Worm (Caenorhabditis elegans) whole organism, L3 larva: ENCODE data around the gene F02D10.2.

Experiments used
- R02D3.7 ChIP-seq: fragments of 150-350 bp; optimal IDR thresholded peaks from 2 replicates; lab custom pipeline; 2014; ENCODE audit warnings: missing biosample characterization, missing genetic modification characterization
- aly-2 ChIP-seq: fragments of 150-350 bp; optimal IDR thresholded peaks from 2 replicates; lab custom pipeline; 2014; ENCODE audit warnings: missing biosample characterization, missing genetic modification characterization
- ama-1 ChIP-seq: fragments of 150-350 bp; optimal IDR thresholded peaks from 2 replicates; lab custom pipeline; 2018
- ceh-82 ChIP-seq: fragments of 150-350 bp; optimal IDR thresholded peaks from 2 replicates; lab custom pipeline; 2014; ENCODE audit warnings: missing biosample characterization, missing genetic modification characterization
- ceh-9 ChIP-seq: sonication (generic microtip); optimal IDR thresholded peaks from 2 replicates; lab custom pipeline; 2018; ENCODE audit warnings: missing biosample characterization, missing genetic modification characterization
- daf-12 ChIP-seq: fragments of 150-350 bp; optimal IDR thresholded peaks from 2 replicates; lab custom pipeline; 2014; ENCODE audit warnings: missing biosample characterization, missing genetic modification reagents, missing genetic modification characterization
- elt-1 ChIP-seq: fragments of 150-350 bp; optimal IDR thresholded peaks from 2 replicates; lab custom pipeline; 2014; ENCODE audit warnings: missing biosample characterization, missing genetic modification characterization
- elt-2 ChIP-seq: sonication (generic microtip); optimal IDR thresholded peaks from 2 replicates; lab custom pipeline; 2016; ENCODE audit warnings: missing genetic modification reagents, mild to moderate bottlenecking, missing genetic modification characterization, missing compliant biosample characterization
- elt-3 ChIP-seq, 3 experiments: fragments of 150-350 bp in 1 of 3; sonication (generic microtip) in 2 of 3; optimal IDR thresholded peaks; 2 replicates in 2 of 3; 4 replicates in 1 of 3; lab custom pipeline; 2014 to 2017; ENCODE audit warnings: missing biosample characterization in 3 of 3, missing genetic modification characterization in 3 of 3
- fkh-10 ChIP-seq: sonication (generic microtip); optimal IDR thresholded peaks from 2 replicates; lab custom pipeline; 2017; ENCODE audit warnings: missing biosample characterization, missing genetic modification reagents, missing genetic modification characterization
- fos-1 ChIP-seq: fragments of 150-350 bp; optimal IDR thresholded peaks from 2 replicates; lab custom pipeline; 2014; ENCODE audit warnings: missing biosample characterization, missing genetic modification characterization
- hmg-11 ChIP-seq: sonication (generic microtip); optimal IDR thresholded peaks from 2 replicates; lab custom pipeline; 2016; ENCODE audit warnings: missing genetic modification characterization, missing compliant biosample characterization
- jun-1 ChIP-seq: fragments of 150-350 bp; optimal IDR thresholded peaks from 2 replicates; lab custom pipeline; 2014; ENCODE audit warnings: missing biosample characterization, missing genetic modification reagents, missing genetic modification characterization
- lin-15B ChIP-seq: fragments of 150-350 bp; optimal IDR thresholded peaks from 2 replicates; lab custom pipeline; 2014; ENCODE audit warnings: missing biosample characterization, missing genetic modification characterization
- lin-39 ChIP-seq: fragments of 150-350 bp; optimal IDR thresholded peaks from 2 replicates; lab custom pipeline; 2018; ENCODE audit warnings: missing biosample characterization, missing genetic modification reagents, missing genetic modification characterization
- mml-1 ChIP-seq: fragments of 150-350 bp; sonication (generic microtip); optimal IDR thresholded peaks from 3 replicates; lab custom pipeline; 2014; ENCODE audit warnings: missing biosample characterization, missing genetic modification characterization
- nfya-1 ChIP-seq: sonication (generic microtip); optimal IDR thresholded peaks from 2 replicates; lab custom pipeline; 2017; ENCODE audit warnings: missing genetic modification characterization, mild to moderate bottlenecking, missing compliant biosample characterization, antibody characterized with exemption, moderate library complexity; ENCODE audit not compliant: insufficient read depth
- nhr-11 ChIP-seq: fragments of 150-350 bp; optimal IDR thresholded peaks from 2 replicates; lab custom pipeline; 2014; ENCODE audit warnings: missing biosample characterization, missing genetic modification characterization
- nhr-12 ChIP-seq: fragments of 150-350 bp; optimal IDR thresholded peaks from 2 replicates; lab custom pipeline; 2014; ENCODE audit warnings: missing biosample characterization, missing genetic modification characterization
- nhr-237 ChIP-seq: fragments of 150-350 bp; optimal IDR thresholded peaks from 2 replicates; lab custom pipeline; 2014; ENCODE audit warnings: missing biosample characterization, missing genetic modification characterization
- nhr-25 ChIP-seq: sonication (generic microtip); optimal IDR thresholded peaks from 2 replicates; lab custom pipeline; 2017; ENCODE audit warnings: missing biosample characterization, missing genetic modification characterization
- nhr-43 ChIP-seq: sonication (generic microtip); optimal IDR thresholded peaks from 2 replicates; lab custom pipeline; 2016; ENCODE audit warnings: mild to moderate bottlenecking, missing genetic modification characterization, missing compliant biosample characterization; ENCODE audit not compliant: poor library complexity, severe bottlenecking
- nhr-67 ChIP-seq: fragments of 150-350 bp; optimal IDR thresholded peaks from 2 replicates; lab custom pipeline; 2014; ENCODE audit warnings: missing biosample characterization, missing genetic modification characterization
- nhr-76 ChIP-seq: fragments of 150-350 bp; sonication (generic microtip); optimal IDR thresholded peaks from 5 replicates; lab custom pipeline; 2014; ENCODE audit warnings: missing biosample characterization, missing genetic modification characterization
- nhr-77 ChIP-seq: fragments of 150-350 bp; optimal IDR thresholded peaks from 2 replicates; lab custom pipeline; 2014; ENCODE audit warnings: missing biosample characterization, missing genetic modification characterization
- pha-4 ChIP-seq: fragments of 150-350 bp; optimal IDR thresholded peaks from 2 replicates; lab custom pipeline; 2014; ENCODE audit warnings: missing biosample characterization, missing genetic modification reagents, missing genetic modification characterization
- sea-2 ChIP-seq: fragments of 150-350 bp; sonication (generic microtip); optimal IDR thresholded peaks from 4 replicates; lab custom pipeline; 2014; ENCODE audit warnings: missing biosample characterization, missing genetic modification reagents, missing genetic modification characterization
- skn-1 ChIP-seq: fragments of 150-350 bp; optimal IDR thresholded peaks from 2 replicates; lab custom pipeline; 2014; ENCODE audit warnings: missing biosample characterization, missing genetic modification characterization
- snpc-4 ChIP-seq: fragments of 150-350 bp; optimal IDR thresholded peaks from 2 replicates; lab custom pipeline; 2014; ENCODE audit warnings: missing biosample characterization, missing genetic modification characterization
- unc-62 ChIP-seq: fragments of 150-350 bp; sonication (generic microtip); optimal IDR thresholded peaks from 4 replicates; lab custom pipeline; 2014; ENCODE audit warnings: missing biosample characterization, missing genetic modification reagents, missing genetic modification characterization
- zag-1 ChIP-seq: fragments of 150-350 bp; optimal IDR thresholded peaks from 2 replicates; lab custom pipeline; 2014; ENCODE audit warnings: missing biosample characterization, missing genetic modification characterization
- ztf-11 ChIP-seq: fragments of 150-350 bp; optimal IDR thresholded peaks from 2 replicates; lab custom pipeline; 2014; ENCODE audit warnings: missing biosample characterization, missing genetic modification characterization
- ztf-4 ChIP-seq: fragments of 150-350 bp; optimal IDR thresholded peaks from 2 replicates; lab custom pipeline; 2014; ENCODE audit warnings: missing biosample characterization, missing genetic modification characterization

The F02D10.2 gene

DNA sequence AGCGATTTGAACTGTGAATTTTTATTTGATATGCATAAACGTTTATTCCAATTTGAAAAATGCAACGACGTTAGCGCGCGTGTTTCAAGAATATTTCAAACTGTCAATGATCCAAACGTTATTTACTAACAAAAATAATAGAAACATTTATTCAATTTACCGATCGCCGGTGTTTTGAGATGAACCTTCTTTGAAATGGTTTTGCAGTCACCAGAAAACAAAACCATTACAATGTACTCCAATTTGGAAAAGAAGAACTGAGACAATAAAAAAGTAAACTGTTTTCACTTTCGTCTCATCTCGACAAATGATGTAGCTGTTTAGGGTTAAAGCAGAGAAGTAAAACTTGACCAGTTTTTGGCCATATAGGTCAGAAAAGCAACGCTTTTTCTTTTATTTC is 43.5 kb upstream of the F02D10.2 start, which contains the start of gene H06A10.1:
H06A10.1 (plus strand) TSS at position 301 of the 400 bp plus-strand sequence.
- no peak for TF ChIP-seq nhr-43 (tag; lab: Kevin White, UChicago)
- TF ChIP-seq nhr-67 (tag; lab: Kevin White, UChicago) = no peak
- TF ChIP-seq ceh-82 (tag; lab: Kevin White, UChicago) = no peak
- no peak for TF ChIP-seq fos-1 (tag; lab: Kevin White, UChicago)
- no peak for TF ChIP-seq elt-2 (tag; lab: Kevin White, UChicago)
- no peak for TF ChIP-seq sea-2 (GFP tag; lab: Kevin White, UChicago)
- TF ChIP-seq hmg-11 = no peak
- no peak for TF ChIP-seq lin-39 (tag; lab: Kevin White, UChicago)
- no peak for TF ChIP-seq nhr-11
- no peak for TF ChIP-seq nhr-12
- no peak for TF ChIP-seq jun-1 (tag; lab: Kevin White, UChicago)
- no peak for TF ChIP-seq ceh-9 (tag; lab: Kevin White, UChicago)
- TF ChIP-seq zag-1 = no peak
- no peak for TF ChIP-seq ama-1 (lab: Kevin White, UChicago)
- TF ChIP-seq daf-12 (tag; lab: Kevin White, UChicago) = no peak
- no peak for TF ChIP-seq elt-3 (tag; optimal IDR thresholded peaks at IDR 0.05; lab: Kevin White, UChicago)
- no peak for TF ChIP-seq lin-15B (tag; lab: Kevin White, UChicago)
- TF ChIP-seq nhr-237 (tag; lab: Kevin White, UChicago) = no peak
- no peak for TF ChIP-seq aly-2 (tag; lab: Kevin White, UChicago)

DNA sequence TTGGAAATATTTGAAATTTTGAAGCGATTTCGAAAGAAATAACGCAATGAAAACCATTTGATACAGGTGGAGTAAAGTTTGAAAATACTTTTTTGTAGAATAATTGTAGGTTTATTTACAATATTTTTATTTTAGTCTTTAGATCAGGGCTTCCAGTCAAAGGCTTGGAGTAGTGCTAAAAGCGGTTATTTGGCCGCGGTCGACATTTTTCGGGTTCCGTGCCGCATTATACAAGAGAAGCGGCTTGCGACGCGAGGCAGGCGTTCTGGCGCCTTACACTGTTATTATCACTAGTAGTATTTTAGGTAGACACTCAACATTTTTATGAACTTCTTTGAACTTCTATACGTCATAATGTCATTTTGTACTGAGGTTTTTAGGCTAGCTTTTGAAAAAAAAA is 42.8 kb upstream of the F02D10.2 start:
- no peak for TF ChIP-seq lin-15B (tag; lab: Kevin White, UChicago)
- no peak for TF ChIP-seq lin-39 (tag; lab: Kevin White, UChicago)
- no peak for TF ChIP-seq ama-1 (lab: Kevin White, UChicago)
- no peak for TF ChIP-seq zag-1
- TF ChIP-seq elt-1 (tag; lab: Kevin White, UChicago) = no peak
- TF ChIP-seq ztf-4 (tag; lab: Kevin White, UChicago) = no peak
- TF ChIP-seq elt-2 (tag; lab: Kevin White, UChicago) = no peak
- TF ChIP-seq skn-1 (tag; lab: Kevin White, UChicago) = no peak

DNA sequence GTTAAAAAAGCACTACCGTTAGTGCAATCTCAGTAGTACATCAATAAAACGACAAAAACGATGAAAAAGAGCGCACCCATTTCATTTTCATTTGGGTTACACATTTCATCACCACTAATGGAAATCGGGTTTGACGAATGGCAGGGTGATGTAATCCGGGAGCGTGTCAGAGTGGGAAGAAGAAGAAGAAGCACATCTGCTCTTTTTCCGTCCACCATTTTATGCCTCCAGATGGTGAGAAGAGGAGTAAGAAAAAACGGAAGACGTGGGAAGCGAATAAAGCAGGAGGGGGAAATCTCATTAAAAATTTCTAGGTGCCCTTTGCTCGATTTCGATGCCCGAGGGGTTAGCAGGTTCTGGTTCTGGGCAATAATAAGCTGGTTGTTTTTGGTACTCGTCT is 42.4 kb upstream of the F02D10.2 start:
- peak; percentile 16 for TF ChIP-seq lin-39 (tag; lab: Kevin White, UChicago)
- no peak for TF ChIP-seq ceh-82 (tag; lab: Kevin White, UChicago)
- TF ChIP-seq fos-1 (tag; lab: Kevin White, UChicago) = no peak
- no peak for TF ChIP-seq nhr-77 (tag; lab: Kevin White, UChicago)

DNA sequence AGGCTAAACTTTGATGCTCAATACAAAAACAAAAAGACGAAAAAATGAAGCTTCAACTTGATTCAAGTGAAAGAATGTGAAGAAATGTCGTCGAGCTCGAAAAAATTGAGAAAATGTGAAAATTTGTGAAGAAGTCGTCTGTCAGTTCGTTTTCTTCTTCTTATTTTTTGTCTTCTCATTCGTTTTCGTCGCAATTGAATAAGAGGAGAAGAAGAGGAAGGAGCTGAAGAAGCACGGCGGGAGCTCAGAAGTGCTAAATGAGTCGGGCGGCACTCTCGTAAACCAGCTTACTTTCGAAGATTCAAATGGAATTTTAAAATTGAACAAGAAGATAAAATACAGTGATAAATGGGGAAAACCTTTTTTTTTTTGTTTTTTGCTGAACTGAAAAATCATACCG is 41.5 kb upstream of the F02D10.2 start:
- no peak for TF ChIP-seq ztf-4 (tag; lab: Kevin White, UChicago)
- peak; percentile 46 for TF ChIP-seq fkh-10

DNA sequence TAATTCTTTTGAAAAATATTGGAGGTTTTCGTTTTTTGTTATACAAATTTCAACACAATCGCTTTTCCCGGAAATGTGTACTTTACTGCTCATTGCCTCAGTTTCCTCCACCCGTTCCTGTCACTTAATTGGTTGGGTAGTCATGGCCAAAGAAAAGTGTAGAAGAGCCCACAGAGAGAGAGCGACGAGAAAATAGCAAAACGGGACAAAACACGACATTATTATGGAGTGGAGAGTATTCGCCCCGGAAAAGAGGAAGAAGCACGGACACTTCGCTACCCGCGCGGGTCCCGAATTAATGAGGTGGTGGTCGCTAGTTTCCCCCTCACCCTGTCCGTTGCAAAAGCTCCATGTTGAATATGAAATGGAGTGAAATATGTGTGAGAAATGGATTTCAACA is 40.1 kb upstream of the F02D10.2 start:
- TF ChIP-seq nhr-77 (tag; lab: Kevin White, UChicago) (no peak), nfya-1 (tag; lab: Kevin White, UChicago) (peak; percentile 14), ceh-9 (tag; lab: Kevin White, UChicago) (no peak), ztf-4 (tag; lab: Kevin White, UChicago) (no peak), nhr-12 (no peak)

DNA sequence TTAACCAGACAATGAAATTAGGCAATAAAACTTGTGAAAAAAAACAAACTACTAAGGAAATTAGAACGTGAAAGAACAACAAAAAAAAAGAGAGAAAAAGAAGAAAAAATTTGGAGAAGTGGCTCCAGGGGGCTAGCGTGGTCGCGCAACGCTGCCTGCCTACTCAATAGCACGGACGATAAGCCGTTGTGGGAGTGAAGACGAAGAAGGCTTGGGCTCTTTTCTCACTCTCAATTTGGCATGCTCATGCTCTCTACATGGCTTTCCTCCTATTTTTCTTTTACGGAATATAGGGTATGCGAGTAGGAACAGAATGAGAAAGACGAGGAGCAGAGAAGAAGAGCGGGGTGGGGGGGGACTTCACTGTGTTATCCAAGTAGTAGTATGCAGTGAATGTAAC is 38.6 kb upstream of the F02D10.2 start:
- TF ChIP-seq nfya-1 (tag; lab: Kevin White, UChicago) = peak; percentile 73
- TF ChIP-seq ztf-11 (tag; lab: Kevin White, UChicago) = no peak
- no peak for TF ChIP-seq daf-12 (tag; lab: Kevin White, UChicago)
- TF ChIP-seq lin-39 (tag; lab: Kevin White, UChicago) = peak; percentile 54
- TF ChIP-seq nhr-12 = no peak
- TF ChIP-seq fkh-10 = peak; percentile 53
- TF ChIP-seq sea-2 (GFP tag; lab: Kevin White, UChicago) = no peak
- no peak for TF ChIP-seq nhr-76 (tag; lab: Kevin White, UChicago)
- no peak for TF ChIP-seq pha-4
- no peak for TF ChIP-seq unc-62 (GFP tag; lab: Kevin White, UChicago)
- TF ChIP-seq mml-1 (tag; lab: Kevin White, UChicago) = no peak
- peak; percentile 69 for TF ChIP-seq hmg-11
- no peak for TF ChIP-seq nhr-25
- TF ChIP-seq R02D3.7 (tag; lab: Kevin White, UChicago) = no peak
- TF ChIP-seq snpc-4 (tag; lab: Kevin White, UChicago) = peak; percentile 37
